Fruit fly (Drosophila melanogaster) whole organism, adult: ENCODE data around the gene comm3.
A peak's percentile ranks its signal among the peaks of the same experiment; 100 is the strongest.

Source experiments
- Hr96 ChIP-seq: fragments of 200-800 bp; sonication (Bioruptor generic); optimal IDR thresholded peaks from 2 replicates; lab custom pipeline; 2016; ENCODE audit warnings: missing biosample characterization, missing genetic modification characterization
- cic ChIP-seq: fragments of 200-800 bp; sonication (Bioruptor generic); optimal IDR thresholded peaks from 2 replicates; lab custom pipeline; 2017; ENCODE audit warnings: missing biosample characterization, mild to moderate bottlenecking, missing genetic modification characterization, moderate library complexity

DNA sequence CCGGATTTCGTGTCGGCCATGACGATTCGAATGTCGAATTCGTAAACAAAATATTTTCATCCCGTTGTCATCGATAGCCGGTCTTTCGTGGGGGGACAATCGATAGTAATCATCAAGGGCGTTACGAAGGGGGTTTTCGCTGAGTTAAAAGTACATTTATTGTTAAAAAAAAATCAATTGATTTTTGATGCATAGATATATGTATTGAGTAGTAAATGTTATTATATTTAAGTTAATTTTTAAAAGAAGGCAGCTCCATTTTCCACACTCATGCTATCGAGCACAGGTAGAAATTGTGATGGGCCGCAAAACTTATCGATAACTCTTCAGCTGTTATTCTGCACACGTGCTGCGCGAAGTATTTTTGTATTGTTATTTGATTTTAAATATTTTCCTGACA lies 67.1 kb downstream of the comm3 start, which contains the start of the genes mrn and CG12301:
- TF ChIP-seq cic (GFP tag; lab: Kevin White, UChicago) (peak; percentile 42), Hr96 (GFP tag; lab: Kevin White, UChicago) (no peak)
